Worm (Caenorhabditis elegans) whole organism, L3 larva: ENCODE results near the gene C27C12.1.

Source experiments
- R02D3.7 ChIP-seq: fragments of 150-350 bp; optimal IDR thresholded peaks from 2 replicates; lab custom pipeline; 2014; ENCODE audit warnings: missing biosample characterization, missing genetic modification characterization
- ZK546.5 ChIP-seq: sonication (generic microtip); optimal IDR thresholded peaks from 2 replicates; lab custom pipeline; 2017; ENCODE audit warnings: missing biosample characterization, missing genetic modification characterization
- aly-2 ChIP-seq: fragments of 150-350 bp; optimal IDR thresholded peaks from 2 replicates; lab custom pipeline; 2014; ENCODE audit warnings: missing biosample characterization, missing genetic modification characterization
- ama-1 ChIP-seq: fragments of 150-350 bp; optimal IDR thresholded peaks from 2 replicates; lab custom pipeline; 2018
- ceh-16 ChIP-seq: sonication (generic microtip); optimal IDR thresholded peaks from 2 replicates; lab custom pipeline; 2017; ENCODE audit warnings: missing biosample characterization, missing genetic modification characterization
- ceh-28 ChIP-seq: fragments of 150-350 bp; optimal IDR thresholded peaks from 2 replicates; lab custom pipeline; 2014; ENCODE audit warnings: missing biosample characterization, missing genetic modification reagents, missing genetic modification characterization
- ceh-9 ChIP-seq: sonication (generic microtip); optimal IDR thresholded peaks from 2 replicates; lab custom pipeline; 2018; ENCODE audit warnings: missing biosample characterization, missing genetic modification characterization
- daf-12 ChIP-seq: fragments of 150-350 bp; optimal IDR thresholded peaks from 2 replicates; lab custom pipeline; 2014; ENCODE audit warnings: missing biosample characterization, missing genetic modification reagents, missing genetic modification characterization
- egl-27 ChIP-seq: sonication (generic microtip); optimal IDR thresholded peaks from 4 replicates; lab custom pipeline; 2017; ENCODE audit warnings: missing biosample characterization, missing genetic modification reagents, missing genetic modification characterization
- egl-5 ChIP-seq: fragments of 150-350 bp; optimal IDR thresholded peaks from 2 replicates; lab custom pipeline; 2017; ENCODE audit warnings: missing biosample characterization, missing genetic modification reagents, missing genetic modification characterization, inconsistent platforms
- elt-1 ChIP-seq: fragments of 150-350 bp; optimal IDR thresholded peaks from 2 replicates; lab custom pipeline; 2014; ENCODE audit warnings: missing biosample characterization, missing genetic modification characterization
- elt-2 ChIP-seq: sonication (generic microtip); optimal IDR thresholded peaks from 2 replicates; lab custom pipeline; 2016; ENCODE audit warnings: missing genetic modification reagents, mild to moderate bottlenecking, missing genetic modification characterization, missing compliant biosample characterization
- elt-3 ChIP-seq, 3 experiments: fragments of 150-350 bp in 1 of 3; sonication (generic microtip) in 2 of 3; optimal IDR thresholded peaks; 2 replicates in 2 of 3; 4 replicates in 1 of 3; lab custom pipeline; 2014 to 2017; ENCODE audit warnings: missing biosample characterization in 3 of 3, missing genetic modification characterization in 3 of 3
- eor-1 ChIP-seq, 2 experiments: fragments of 150-350 bp; optimal IDR thresholded peaks; 2 replicates each; lab custom pipeline; 2014 to 2018; ENCODE audit warnings: missing biosample characterization in 2 of 2, missing genetic modification characterization in 2 of 2
- fkh-2 ChIP-seq: fragments of 150-350 bp; optimal IDR thresholded peaks from 2 replicates; lab custom pipeline; 2014; ENCODE audit warnings: missing biosample characterization, missing genetic modification reagents, missing genetic modification characterization
- fos-1 ChIP-seq: fragments of 150-350 bp; optimal IDR thresholded peaks from 2 replicates; lab custom pipeline; 2014; ENCODE audit warnings: missing biosample characterization, missing genetic modification characterization
- hmg-11 ChIP-seq: sonication (generic microtip); optimal IDR thresholded peaks from 2 replicates; lab custom pipeline; 2016; ENCODE audit warnings: missing genetic modification characterization, missing compliant biosample characterization
- jun-1 ChIP-seq: fragments of 150-350 bp; optimal IDR thresholded peaks from 2 replicates; lab custom pipeline; 2014; ENCODE audit warnings: missing biosample characterization, missing genetic modification reagents, missing genetic modification characterization
- lin-15B ChIP-seq: fragments of 150-350 bp; optimal IDR thresholded peaks from 2 replicates; lab custom pipeline; 2014; ENCODE audit warnings: missing biosample characterization, missing genetic modification characterization
- lin-39 ChIP-seq: fragments of 150-350 bp; optimal IDR thresholded peaks from 2 replicates; lab custom pipeline; 2018; ENCODE audit warnings: missing biosample characterization, missing genetic modification reagents, missing genetic modification characterization
- lsy-12 ChIP-seq: sonication (generic microtip); optimal IDR thresholded peaks from 2 replicates; lab custom pipeline; 2016; ENCODE audit warnings: mild to moderate bottlenecking, missing genetic modification characterization, missing compliant biosample characterization
- mdl-1 ChIP-seq: fragments of 150-350 bp; optimal IDR thresholded peaks from 2 replicates; lab custom pipeline; 2014; ENCODE audit warnings: missing biosample characterization, missing genetic modification characterization
- mml-1 ChIP-seq: fragments of 150-350 bp; sonication (generic microtip); optimal IDR thresholded peaks from 3 replicates; lab custom pipeline; 2014; ENCODE audit warnings: missing biosample characterization, missing genetic modification characterization
- nfya-1 ChIP-seq: sonication (generic microtip); optimal IDR thresholded peaks from 2 replicates; lab custom pipeline; 2017; ENCODE audit warnings: missing genetic modification characterization, mild to moderate bottlenecking, missing compliant biosample characterization, antibody characterized with exemption, moderate library complexity; ENCODE audit not compliant: insufficient read depth
- nhr-11 ChIP-seq: fragments of 150-350 bp; optimal IDR thresholded peaks from 2 replicates; lab custom pipeline; 2014; ENCODE audit warnings: missing biosample characterization, missing genetic modification characterization
- nhr-12 ChIP-seq: fragments of 150-350 bp; optimal IDR thresholded peaks from 2 replicates; lab custom pipeline; 2014; ENCODE audit warnings: missing biosample characterization, missing genetic modification characterization
- nhr-23 ChIP-seq: fragments of 150-350 bp; optimal IDR thresholded peaks from 2 replicates; lab custom pipeline; 2014; ENCODE audit warnings: missing biosample characterization, missing genetic modification reagents, missing genetic modification characterization
- nhr-25 ChIP-seq: sonication (generic microtip); optimal IDR thresholded peaks from 2 replicates; lab custom pipeline; 2017; ENCODE audit warnings: missing biosample characterization, missing genetic modification characterization
- nhr-28 ChIP-seq: fragments of 150-350 bp; optimal IDR thresholded peaks from 2 replicates; lab custom pipeline; 2014; ENCODE audit warnings: missing biosample characterization, missing genetic modification characterization
- nhr-43 ChIP-seq: sonication (generic microtip); optimal IDR thresholded peaks from 2 replicates; lab custom pipeline; 2016; ENCODE audit warnings: mild to moderate bottlenecking, missing genetic modification characterization, missing compliant biosample characterization; ENCODE audit not compliant: poor library complexity, severe bottlenecking
- nhr-67 ChIP-seq: fragments of 150-350 bp; optimal IDR thresholded peaks from 2 replicates; lab custom pipeline; 2014; ENCODE audit warnings: missing biosample characterization, missing genetic modification characterization
- nhr-76 ChIP-seq: fragments of 150-350 bp; sonication (generic microtip); optimal IDR thresholded peaks from 5 replicates; lab custom pipeline; 2014; ENCODE audit warnings: missing biosample characterization, missing genetic modification characterization
- nhr-77 ChIP-seq: fragments of 150-350 bp; optimal IDR thresholded peaks from 2 replicates; lab custom pipeline; 2014; ENCODE audit warnings: missing biosample characterization, missing genetic modification characterization
- pha-4 ChIP-seq: fragments of 150-350 bp; optimal IDR thresholded peaks from 2 replicates; lab custom pipeline; 2014; ENCODE audit warnings: missing biosample characterization, missing genetic modification reagents, missing genetic modification characterization
- pqm-1 ChIP-seq: fragments of 150-350 bp; optimal IDR thresholded peaks from 2 replicates; lab custom pipeline; 2017; ENCODE audit warnings: missing biosample characterization, missing genetic modification characterization, inconsistent platforms
- snpc-4 ChIP-seq: fragments of 150-350 bp; optimal IDR thresholded peaks from 2 replicates; lab custom pipeline; 2014; ENCODE audit warnings: missing biosample characterization, missing genetic modification characterization
- tbx-2 ChIP-seq: sonication (generic microtip); optimal IDR thresholded peaks from 2 replicates; lab custom pipeline; 2016; ENCODE audit warnings: mild to moderate bottlenecking, missing genetic modification characterization, missing compliant biosample characterization
- unc-39 ChIP-seq: sonication (generic microtip); optimal IDR thresholded peaks from 4 replicates; lab custom pipeline; 2017; ENCODE audit warnings: missing biosample characterization, missing genetic modification characterization
- unc-62 ChIP-seq: fragments of 150-350 bp; sonication (generic microtip); optimal IDR thresholded peaks from 4 replicates; lab custom pipeline; 2014; ENCODE audit warnings: missing biosample characterization, missing genetic modification reagents, missing genetic modification characterization
- zag-1 ChIP-seq: fragments of 150-350 bp; optimal IDR thresholded peaks from 2 replicates; lab custom pipeline; 2014; ENCODE audit warnings: missing biosample characterization, missing genetic modification characterization
- ztf-11 ChIP-seq: fragments of 150-350 bp; optimal IDR thresholded peaks from 2 replicates; lab custom pipeline; 2014; ENCODE audit warnings: missing biosample characterization, missing genetic modification characterization

C27C12.1 gene

DNA sequence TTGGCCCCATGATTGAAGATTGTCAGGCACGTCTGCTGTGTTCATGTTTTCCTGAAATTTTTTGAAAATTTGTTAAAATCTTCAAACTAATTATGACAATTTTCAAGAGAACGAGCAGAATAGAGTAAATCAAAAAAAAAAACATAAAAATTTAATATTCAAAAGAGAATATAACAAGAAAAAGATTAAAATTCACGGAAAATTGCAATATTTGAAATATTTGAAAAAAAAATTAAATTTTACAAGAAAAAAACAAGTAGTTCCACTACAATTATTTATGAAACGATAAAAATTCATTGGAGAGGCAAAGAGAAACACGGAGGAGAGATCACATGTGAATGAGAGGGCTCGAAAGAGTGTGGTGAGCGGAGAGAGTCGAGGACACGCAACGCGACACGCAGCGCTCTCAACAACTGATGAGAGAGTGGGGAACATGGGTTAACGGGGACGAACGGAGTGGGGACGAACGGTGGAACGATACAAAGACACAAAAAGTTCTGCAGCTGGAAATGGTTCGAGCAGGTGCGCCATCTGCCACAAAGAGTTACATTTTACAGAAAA is 29.0 kb downstream of the C27C12.1 start, which contains the start of gene mbk-1:
mbk-1 (minus strand) TSS at position 51 of the 561 bp plus-strand sequence.
- peak; percentile 76 for TF ChIP-seq nhr-25 (tag; lab: Kevin White, UChicago)
- peak; percentile 59 for TF ChIP-seq nhr-23 (tag; lab: Kevin White, UChicago)
- peak; percentile 22 for TF ChIP-seq nhr-43 (tag; lab: Kevin White, UChicago)
- no peak for TF ChIP-seq egl-27 (tag; lab: Kevin White, UChicago)
- peak; percentile 49 for TF ChIP-seq lin-15B (tag; lab: Kevin White, UChicago)
- TF ChIP-seq nhr-11, result no peak
- peak; percentile 26 for TF ChIP-seq ceh-28 (tag; lab: Kevin White, UChicago)
- TF ChIP-seq pha-4, result peak; percentile 90
- no peak for TF ChIP-seq nhr-76
- TF ChIP-seq pqm-1 (tag; lab: Kevin White, UChicago), result peak; percentile 47
- peak; percentile 26 for TF ChIP-seq tbx-2 (tag; lab: Kevin White, UChicago)
- peak; percentile 73 for TF ChIP-seq elt-2 (tag; lab: Kevin White, UChicago)
- TF ChIP-seq snpc-4 (tag; lab: Kevin White, UChicago), result peak; percentile 35
- TF ChIP-seq egl-5 (tag; lab: Kevin White, UChicago), result peak; percentile 63
- no peak for TF ChIP-seq aly-2 (tag; lab: Kevin White, UChicago)
- TF ChIP-seq ama-1 (lab: Kevin White, UChicago), result peak; percentile 37
- no peak for TF ChIP-seq ceh-9 (tag; lab: Kevin White, UChicago)
- peak; percentile 26 for TF ChIP-seq mdl-1 (tag; lab: Kevin White, UChicago)
- TF ChIP-seq jun-1 (tag; lab: Kevin White, UChicago), result peak; percentile 51
- TF ChIP-seq lin-39 (tag; lab: Kevin White, UChicago), result peak; percentile 81
- TF ChIP-seq nfya-1 (tag; lab: Kevin White, UChicago), result peak; percentile 80
- TF ChIP-seq hmg-11 (tag; lab: Kevin White, UChicago), result peak; percentile 81

DNA sequence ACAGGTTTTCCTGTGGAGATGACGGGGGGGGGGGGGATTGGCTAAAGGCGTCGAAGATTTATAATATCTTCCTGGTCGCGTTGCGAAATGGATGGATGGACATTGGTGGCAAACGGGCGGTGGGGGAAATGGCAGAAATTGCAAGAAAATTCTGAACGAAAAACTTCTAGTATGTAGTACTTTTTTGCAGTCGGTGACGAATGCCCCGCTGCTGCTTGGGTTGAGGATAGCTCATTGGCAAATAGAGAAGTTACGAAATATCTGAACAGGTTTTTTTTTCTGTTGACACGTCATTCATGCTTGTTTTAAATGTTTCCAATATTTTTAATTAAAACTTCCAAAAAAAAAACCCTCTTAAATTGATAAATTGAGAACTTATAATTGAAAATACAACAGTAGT is 34.1 kb downstream of the C27C12.1 start:
- TF ChIP-seq snpc-4 (tag; lab: Kevin White, UChicago) (no peak), R02D3.7 (no peak), eor-1 (tag; optimal IDR thresholded peaks at IDR 0.05; lab: Kevin White, UChicago) (no peak), nhr-23 (tag; lab: Kevin White, UChicago) (peak; percentile 33), nhr-25 (tag; lab: Kevin White, UChicago) (peak; percentile 26), nhr-43 (tag; lab: Kevin White, UChicago) (peak; percentile 4), nhr-76 (no peak), mml-1 (tag; lab: Kevin White, UChicago) (no peak), ZK546.5 (tag; lab: Kevin White, UChicago) (no peak), pha-4 (peak; percentile 18), ceh-28 (tag; lab: Kevin White, UChicago) (no peak), ama-1 (lab: Kevin White, UChicago) (peak; percentile 18), lin-39 (tag; lab: Kevin White, UChicago) (peak; percentile 21), fos-1 (tag; lab: Kevin White, UChicago) (no peak)

DNA sequence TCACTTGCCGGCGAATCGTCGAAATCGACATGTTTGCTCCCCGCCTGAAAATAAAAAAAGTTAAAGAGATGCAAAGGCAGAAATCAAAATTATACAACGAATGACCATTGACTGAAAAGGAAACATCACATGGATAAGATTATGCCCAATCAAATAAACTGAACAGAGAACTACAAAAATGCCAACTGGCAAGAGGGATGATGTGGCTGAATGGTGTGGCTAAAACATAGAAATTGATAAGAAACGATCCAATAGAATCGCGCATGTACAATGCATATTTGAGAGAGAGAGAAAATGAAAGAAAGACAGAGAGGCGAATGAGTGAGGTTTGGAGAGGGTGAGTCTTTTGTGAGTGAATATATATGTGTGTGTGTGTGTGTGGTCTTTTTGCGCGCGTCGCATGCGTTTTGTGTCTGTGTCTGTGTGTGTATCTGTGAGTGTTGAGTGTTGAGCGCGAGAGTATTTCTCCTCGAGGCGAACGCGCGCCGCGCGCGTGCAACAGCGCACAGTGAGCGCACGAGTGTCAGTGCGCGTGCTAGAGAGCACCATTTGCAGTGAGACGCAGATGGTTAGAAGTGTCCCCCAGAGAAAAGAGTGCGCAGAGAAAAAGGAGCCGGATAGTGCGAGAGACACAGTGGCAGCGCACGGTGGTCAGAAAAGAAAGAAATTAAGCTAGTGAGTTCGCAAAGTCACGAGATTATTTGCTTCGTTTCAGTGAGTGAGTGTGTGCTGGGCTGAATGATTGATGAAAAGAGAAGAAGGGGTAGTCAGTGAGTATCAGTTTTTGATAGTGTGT is 34.9 kb downstream of the C27C12.1 start, which contains the start of gene epn-1:
epn-1 (minus strand) TSS at position 51 of the 796 bp plus-strand sequence.
- peak; percentile 49 for TF ChIP-seq fkh-2 (tag; lab: Kevin White, UChicago)
- peak; percentile 82 for TF ChIP-seq elt-1 (tag; lab: Kevin White, UChicago)
- TF ChIP-seq elt-3 (tag; optimal IDR thresholded peaks at IDR 0.05; lab: Kevin White, UChicago), result peak in 2 of 3 experiments; percentile 66 to 73
- no peak for TF ChIP-seq nhr-67 (tag; lab: Kevin White, UChicago)
- no peak for TF ChIP-seq ama-1 (lab: Kevin White, UChicago)
- TF ChIP-seq zag-1 (tag; lab: Kevin White, UChicago), result peak; percentile 82
- TF ChIP-seq hmg-11 (tag; lab: Kevin White, UChicago), result peak; percentile 95
- no peak for TF ChIP-seq nhr-12 (tag; lab: Kevin White, UChicago)
- TF ChIP-seq lsy-12 (tag; lab: Kevin White, UChicago), result peak; percentile 94
- TF ChIP-seq nhr-77 (tag; lab: Kevin White, UChicago), result peak; percentile 81
- TF ChIP-seq elt-2 (tag; lab: Kevin White, UChicago), result peak; percentile 97
- no peak for TF ChIP-seq ceh-16 (tag; lab: Kevin White, UChicago)
- TF ChIP-seq pqm-1 (tag; lab: Kevin White, UChicago), result peak; percentile 89
- TF ChIP-seq mdl-1 (tag; lab: Kevin White, UChicago), result peak; percentile 99
- peak; percentile 81 for TF ChIP-seq lin-15B (tag; lab: Kevin White, UChicago)
- TF ChIP-seq nhr-28 (tag; lab: Kevin White, UChicago), result no peak
- peak; percentile 94 for TF ChIP-seq nhr-11
- peak; percentile 94 for TF ChIP-seq nfya-1 (tag; lab: Kevin White, UChicago)
- TF ChIP-seq ceh-28 (tag; lab: Kevin White, UChicago), result peak; percentile 90
- TF ChIP-seq mml-1 (tag; lab: Kevin White, UChicago), result peak; percentile 73
- TF ChIP-seq ZK546.5 (tag; lab: Kevin White, UChicago), result no peak
- peak; percentile 84 for TF ChIP-seq daf-12 (tag; lab: Kevin White, UChicago)
- no peak for TF ChIP-seq ztf-11
- peak; percentile 82 for TF ChIP-seq R02D3.7
- peak; percentile 93 for TF ChIP-seq pha-4
- TF ChIP-seq ceh-9 (tag; lab: Kevin White, UChicago), result no peak
- peak; percentile 94 for TF ChIP-seq tbx-2 (tag; lab: Kevin White, UChicago)
- peak; percentile 91 for TF ChIP-seq nhr-43 (tag; lab: Kevin White, UChicago)
- no peak for TF ChIP-seq unc-39 (tag; lab: Kevin White, UChicago)
- peak; percentile 99 for TF ChIP-seq nhr-25 (tag; lab: Kevin White, UChicago)
- TF ChIP-seq jun-1 (tag; lab: Kevin White, UChicago), result peak; percentile 99
- peak; percentile 96 for TF ChIP-seq unc-62 (GFP tag; lab: Kevin White, UChicago)
- TF ChIP-seq snpc-4 (tag; lab: Kevin White, UChicago), result peak; percentile 69
